Fruit fly (Drosophila melanogaster) whole organism, embryonic: ENCODE measurements around the gene FucTD.
A peak's percentile ranks its signal among the peaks of the same experiment; 100 is the strongest.

Experiments used
- Aef1 ChIP-seq: fragments of 200-800 bp; sonication (Bioruptor generic); IDR thresholded peaks from 3 replicates; pipeline ENCODE4 v1.3.6; 2022; ENCODE audit warnings: missing biosample characterization, missing genetic modification characterization
- Awh ChIP-seq: fragments of 200-800 bp; sonication (Bioruptor generic); IDR thresholded peaks from 2 replicates; pipeline ENCODE4, ENCODE4 v1.3.6; 2022; ENCODE audit warnings: missing biosample characterization, missing genetic modification characterization
- BEAF-32 ChIP-seq: fragments of 200-800 bp; sonication (Bioruptor generic); optimal IDR thresholded peaks from 3 replicates; lab custom pipeline; 2017; ENCODE audit warnings: missing biosample characterization, missing genetic modification characterization, mild to moderate bottlenecking, moderate library complexity, missing genetic modification reagents
- Blimp-1 ChIP-seq: fragments of 200-800 bp; sonication (Bioruptor generic); optimal IDR thresholded peaks from 3 replicates; lab custom pipeline; 2018; ENCODE audit warnings: missing biosample characterization, missing genetic modification characterization, mild to moderate bottlenecking, moderate library complexity, missing genetic modification reagents
- CG11247 ChIP-seq: fragments of 200-800 bp; sonication (Bioruptor generic); IDR thresholded peaks from 2 replicates; pipeline ENCODE4 v1.3.6; 2022; ENCODE audit warnings: missing biosample characterization, missing genetic modification characterization
- CG1647 ChIP-seq: fragments of 200-800 bp; sonication (Bioruptor generic); optimal IDR thresholded peaks from 3 replicates; lab custom pipeline; 2016; ENCODE audit warnings: missing biosample characterization, missing genetic modification characterization
- CG16813 ChIP-seq: fragments of 200-800 bp; sonication (Bioruptor generic); IDR thresholded peaks from 3 replicates; pipeline ENCODE4 v1.3.6; 2022; ENCODE audit warnings: missing biosample characterization, missing genetic modification characterization; ENCODE audit not compliant: partially characterized antibody
- CG17186 ChIP-seq: fragments of 200-800 bp; sonication (Bioruptor generic); optimal IDR thresholded peaks from 3 replicates; lab custom pipeline; 2017; ENCODE audit warnings: missing biosample characterization, missing genetic modification reagents, missing genetic modification characterization
- CG18011 ChIP-seq: fragments of 200-800 bp; sonication (Bioruptor generic); optimal IDR thresholded peaks from 2 replicates; lab custom pipeline; 2017; ENCODE audit warnings: missing biosample characterization, missing genetic modification characterization, mild to moderate bottlenecking, moderate library complexity, missing genotype
- CG2199 ChIP-seq: fragments of 200-800 bp; sonication (Bioruptor generic); IDR thresholded peaks from 3 replicates; pipeline ENCODE4 v1.3.6; 2022; ENCODE audit warnings: missing biosample characterization, missing genetic modification characterization
- CG30431 ChIP-seq: fragments of 200-800 bp; sonication (Bioruptor generic); optimal IDR thresholded peaks from 2 replicates; lab custom pipeline; 2017; ENCODE audit warnings: missing biosample characterization, missing genetic modification characterization
- CG32772 ChIP-seq: fragments of 200-800 bp; sonication (Bioruptor generic); IDR thresholded peaks from 2 replicates; pipeline ENCODE4 v1.3.6; 2022; ENCODE audit warnings: missing biosample characterization, missing genetic modification characterization
- CG3838 ChIP-seq: fragments of 200-800 bp; sonication (Bioruptor generic); optimal IDR thresholded peaks from 3 replicates; lab custom pipeline; 2016; ENCODE audit warnings: missing biosample characterization, missing genetic modification characterization
- CG7745 ChIP-seq: fragments of 200-800 bp; sonication (Bioruptor generic); optimal IDR thresholded peaks from 2 replicates; lab custom pipeline; 2018; ENCODE audit warnings: missing biosample characterization, mild to moderate bottlenecking, missing genetic modification characterization, moderate library complexity
- CG8765 ChIP-seq: fragments of 200-800 bp; sonication (Bioruptor generic); IDR thresholded peaks from 2 replicates; pipeline ENCODE4 v1.3.6; 2022; ENCODE audit warnings: missing biosample characterization, missing genetic modification characterization
- CG8944 ChIP-seq: fragments of 200-800 bp; sonication (Bioruptor generic); optimal IDR thresholded peaks from 3 replicates; lab custom pipeline; 2016; ENCODE audit warnings: missing biosample characterization, missing genetic modification characterization
- Camta ChIP-seq: fragments of 200-800 bp; sonication (Bioruptor generic); optimal IDR thresholded peaks from 2 replicates; lab custom pipeline; 2016; ENCODE audit warnings: missing biosample characterization, missing genetic modification characterization
- Dek ChIP-seq: fragments of 200-800 bp; sonication (Bioruptor generic); optimal IDR thresholded peaks from 3 replicates; lab custom pipeline; 2019; ENCODE audit warnings: missing biosample characterization, mild to moderate bottlenecking, missing genetic modification characterization, moderate library complexity
- Dip3 ChIP-seq: fragments of 200-800 bp; sonication (Bioruptor generic); optimal IDR thresholded peaks from 3 replicates; lab custom pipeline; 2016; ENCODE audit warnings: missing biosample characterization, missing genetic modification characterization
- HLH4C ChIP-seq: fragments of 200-800 bp; sonication (Bioruptor generic); IDR thresholded peaks from 3 replicates; pipeline ENCODE4 v1.3.6; 2022; ENCODE audit warnings: missing biosample characterization, missing genetic modification characterization; ENCODE audit not compliant: partially characterized antibody
- HmgD ChIP-seq: fragments of 200-800 bp; sonication (Bioruptor generic); optimal IDR thresholded peaks from 3 replicates; lab custom pipeline; 2016; ENCODE audit warnings: missing biosample characterization, missing genetic modification characterization
- Meics ChIP-seq: fragments of 200-800 bp; sonication (Bioruptor generic); optimal IDR thresholded peaks from 2 replicates; lab custom pipeline; 2017; ENCODE audit warnings: missing biosample characterization, mild to moderate bottlenecking, missing genetic modification characterization
- Myb ChIP-seq: fragments of 200-800 bp; sonication (Bioruptor generic); optimal IDR thresholded peaks from 2 replicates; lab custom pipeline; 2016; ENCODE audit warnings: missing biosample characterization, missing genetic modification characterization
- NC2β ChIP-seq: fragments of 200-800 bp; sonication (Bioruptor generic); optimal IDR thresholded peaks from 2 replicates; lab custom pipeline; 2016; ENCODE audit warnings: missing biosample characterization, missing genetic modification characterization
- Nf-YB ChIP-seq: fragments of 200-800 bp; sonication (Bioruptor generic); optimal IDR thresholded peaks from 3 replicates; lab custom pipeline; 2019; ENCODE audit warnings: missing biosample characterization, mild to moderate bottlenecking, missing genetic modification characterization, moderate library complexity
- Ptx1 ChIP-seq: fragments of 200-800 bp; sonication (Bioruptor generic); IDR thresholded peaks from 2 replicates; pipeline ENCODE4 v1.3.6; 2022; ENCODE audit warnings: missing biosample characterization, missing genetic modification characterization
- Sox102F ChIP-seq: fragments of 200-800 bp; sonication (Bioruptor generic); optimal IDR thresholded peaks from 2 replicates; lab custom pipeline; 2018; ENCODE audit warnings: missing biosample characterization, mild to moderate bottlenecking, missing genetic modification characterization, moderate library complexity
- Spps ChIP-seq: fragments of 200-800 bp; sonication (Bioruptor generic); optimal IDR thresholded peaks from 2 replicates; lab custom pipeline; 2018; ENCODE audit warnings: missing biosample characterization, mild to moderate bottlenecking, missing genetic modification characterization
- bowl ChIP-seq: fragments of 200-800 bp; sonication (Bioruptor generic); IDR thresholded peaks from 2 replicates; pipeline ENCODE4 v1.3.6; 2022; ENCODE audit warnings: missing biosample characterization, missing genetic modification characterization
- cas ChIP-seq: fragments of 200-800 bp; sonication (Bioruptor generic); IDR thresholded peaks from 2 replicates; pipeline ENCODE4 v1.3.6; 2022; ENCODE audit warnings: missing biosample characterization, missing genetic modification characterization
- chif ChIP-seq, 2 experiments: fragments of 200-800 bp; sonication (Bioruptor generic); optimal IDR thresholded peaks; 3 replicates each; lab custom pipeline; 2016; ENCODE audit warnings: missing biosample characterization in 2 of 2, missing genetic modification characterization in 2 of 2
- dimm ChIP-seq: fragments of 200-800 bp; sonication (Bioruptor generic); IDR thresholded peaks from 2 replicates; pipeline ENCODE4 v1.3.6; 2022; ENCODE audit warnings: missing biosample characterization, missing genetic modification characterization
- eyg ChIP-seq: fragments of 200-800 bp; sonication (Bioruptor generic); optimal IDR thresholded peaks from 3 replicates; lab custom pipeline; 2016; ENCODE audit warnings: missing biosample characterization, missing genetic modification characterization
- gce ChIP-seq: fragments of 200-800 bp; sonication (Bioruptor generic); IDR thresholded peaks from 3 replicates; pipeline ENCODE4 v1.3.6; 2022; ENCODE audit warnings: missing biosample characterization, missing genetic modification characterization
- knrl ChIP-seq: fragments of 200-800 bp; sonication (Bioruptor generic); IDR thresholded peaks from 3 replicates; pipeline ENCODE4 v1.3.6; 2022; ENCODE audit warnings: missing biosample characterization, missing genetic modification characterization; ENCODE audit not compliant: partially characterized antibody
- luna ChIP-seq: fragments of 200-800 bp; sonication (Bioruptor generic); optimal IDR thresholded peaks from 2 replicates; lab custom pipeline; 2016; ENCODE audit warnings: missing biosample characterization, missing genetic modification characterization
- maf-S ChIP-seq: fragments of 200-800 bp; sonication (Bioruptor generic); optimal IDR thresholded peaks from 2 replicates; lab custom pipeline; 2016; ENCODE audit warnings: missing biosample characterization, missing genetic modification characterization
- mirr ChIP-seq: fragments of 200-800 bp; sonication (Bioruptor generic); optimal IDR thresholded peaks from 3 replicates; lab custom pipeline; 2018; ENCODE audit warnings: missing biosample characterization, mild to moderate bottlenecking, missing genetic modification characterization
- nmo ChIP-seq: fragments of 200-800 bp; sonication (Bioruptor generic); optimal IDR thresholded peaks from 2 replicates; lab custom pipeline; 2018; ENCODE audit warnings: missing biosample characterization, mild to moderate bottlenecking, missing genetic modification characterization, moderate library complexity
- nom ChIP-seq: fragments of 200-800 bp; sonication (Bioruptor generic); optimal IDR thresholded peaks from 2 replicates; lab custom pipeline; 2017; ENCODE audit warnings: missing biosample characterization, missing genetic modification characterization, mild to moderate bottlenecking, moderate library complexity, missing genetic modification reagents
- oc ChIP-seq: fragments of 200-800 bp; sonication (Bioruptor generic); optimal IDR thresholded peaks from 2 replicates; lab custom pipeline; 2018; ENCODE audit warnings: missing biosample characterization, mild to moderate bottlenecking, missing genetic modification characterization, moderate library complexity
- pum ChIP-seq: fragments of 200-800 bp; sonication (Bioruptor generic); optimal IDR thresholded peaks from 2 replicates; lab custom pipeline; 2016; ENCODE audit warnings: missing biosample characterization, missing genetic modification characterization
- pzg ChIP-seq: fragments of 200-800 bp; sonication (Bioruptor generic); optimal IDR thresholded peaks from 3 replicates; lab custom pipeline; 2018; ENCODE audit warnings: missing biosample characterization, mild to moderate bottlenecking, missing genetic modification characterization, moderate library complexity
- schlank ChIP-seq: fragments of 200-800 bp; sonication (Bioruptor generic); optimal IDR thresholded peaks from 2 replicates; lab custom pipeline; 2018; ENCODE audit warnings: missing biosample characterization, mild to moderate bottlenecking, missing genetic modification characterization
- sima ChIP-seq: fragments of 200-800 bp; sonication (Bioruptor generic); optimal IDR thresholded peaks from 2 replicates; lab custom pipeline; 2016; ENCODE audit warnings: missing biosample characterization, missing genetic modification characterization
- sisA ChIP-seq: fragments of 200-800 bp; sonication (Bioruptor generic); IDR thresholded peaks from 2 replicates; pipeline ENCODE4 v1.3.6; 2022; ENCODE audit warnings: missing biosample characterization, missing genetic modification characterization
- slp2 ChIP-seq: fragments of 200-800 bp; sonication (Bioruptor generic); optimal IDR thresholded peaks from 2 replicates; lab custom pipeline; 2016; ENCODE audit warnings: missing biosample characterization, missing genetic modification characterization
- stc ChIP-seq: fragments of 200-800 bp; sonication (Bioruptor generic); IDR thresholded peaks from 2 replicates; pipeline ENCODE4 v1.3.6; 2022; ENCODE audit warnings: missing biosample characterization, missing genetic modification characterization
- trem ChIP-seq: fragments of 200-800 bp; optimal IDR thresholded peaks from 3 replicates; lab custom pipeline; 2019; ENCODE audit warnings: missing biosample characterization, mild to moderate bottlenecking, missing genetic modification characterization, moderate library complexity
- zfh2 ChIP-seq: fragments of 200-800 bp; sonication (Bioruptor generic); optimal IDR thresholded peaks from 2 replicates; lab custom pipeline; 2016; ENCODE audit warnings: missing biosample characterization, missing genetic modification characterization

FucTD gene

dm6 chr3L:1378862-1379543 lies 37.0 kb upstream of the FucTD start (continued):
- TF ChIP-seq dimm (GFP tag; lab: Robert Waterston, UW) (peak; percentile 11; the same call in 1 of the 2 replicates), Aef1 (no peak; the same call in 2 of the 3 replicates), maf-S (GFP tag; lab: Kevin White, UChicago) (no peak), Camta (peak; percentile 3), mirr (no peak), NC2β (peak; percentile 48), pzg (GFP tag; lab: Kevin White, UChicago) (no peak), Spps (tag; lab: Kevin White, UChicago) (peak; percentile 60), Myb (GFP tag; lab: Kevin White, UChicago) (no peak), Nf-YB (peak; percentile 41), stc (GFP tag; lab: Robert Waterston, UW) (peak; percentile 65; the same call in 1 of the 2 replicates), Awh (GFP tag; lab: Robert Waterston, UW) (peak; percentile 77), Blimp-1 (GFP tag; lab: Kevin White, UChicago) (peak; percentile 61), CG17186 (GFP tag; lab: Kevin White, UChicago) (no peak), chif (GFP tag; optimal IDR thresholded peaks at IDR 0.05; lab: Kevin White, UChicago) (peak; percentile 22 to 47), Meics (GFP tag; lab: Kevin White, UChicago) (peak; percentile 11), nom (GFP tag; lab: Kevin White, UChicago) (peak; percentile 45), HLH4C (no peak), CG8765 (peak; percentile 39; the same call in 1 of the 2 replicates), Dip3 (GFP tag; lab: Kevin White, UChicago) (no peak), luna (GFP tag; lab: Kevin White, UChicago) (no peak), Ptx1 (GFP tag; lab: Robert Waterston, UW) (peak; percentile 55; the same call in 1 of the 2 replicates), CG2199 (peak; percentile 91), CG30431 (peak; percentile 56), CG3838 (GFP tag; lab: Kevin White, UChicago) (peak; percentile 5), Sox102F (GFP tag; lab: Kevin White, UChicago) (peak; percentile 65), Dek (peak; percentile 16), HmgD (no peak), schlank (tag; lab: Kevin White, UChicago) (no peak), nmo (GFP tag; lab: Kevin White, UChicago) (peak; percentile 79), BEAF-32 (GFP tag; lab: Kevin White, UChicago) (no peak), CG11247 (GFP tag; lab: Robert Waterston, UW) (no peak; the same call in 1 of the 2 replicates), zfh2 (GFP tag; lab: Kevin White, UChicago) (no peak), bowl (GFP tag; lab: Robert Waterston, UW) (0 out of 2 replicates have a peak, but pooled peaks have one; percentile 9), pum (GFP tag; lab: Kevin White, UChicago) (peak; percentile 24), gce (GFP tag; lab: Robert Waterston, UW) (0 out of 3 replicates have a peak, but pooled peaks have one; percentile 13), oc (tag; lab: Kevin White, UChicago) (no peak), knrl (GFP tag; lab: Robert Waterston, UW) (no peak), CG32772 (peak; percentile 61), cas (no peak), eyg (GFP tag; lab: Kevin White, UChicago) (peak; percentile 42), CG7745 (no peak), trem (tag; lab: Kevin White, UChicago) (peak; percentile 51), slp2 (GFP tag; lab: Kevin White, UChicago) (peak; percentile 20), CG8944 (no peak), sisA (GFP tag; lab: Robert Waterston, UW) (peak; percentile 72), CG1647 (GFP tag; lab: Kevin White, UChicago) (no peak), sima (GFP tag; lab: Kevin White, UChicago) (no peak), CG18011 (GFP tag; lab: Kevin White, UChicago) (no peak), CG16813 (GFP tag; lab: Robert Waterston, UW) (no peak)
